Fruit fly (Drosophila melanogaster) whole organism, embryonic: ENCODE data around the gene CG34325.
A peak's percentile ranks its signal among the peaks of the same experiment; 100 is the strongest.

Experiments
- Antp ChIP-seq: fragments of 200-800 bp; sonication (Bioruptor generic); optimal IDR thresholded peaks from 3 replicates; lab custom pipeline; 2016; ENCODE audit warnings: missing biosample characterization, missing genetic modification characterization
- CG12659 ChIP-seq: fragments of 200-800 bp; sonication (Bioruptor generic); optimal IDR thresholded peaks from 3 replicates; lab custom pipeline; 2017; ENCODE audit warnings: mild to moderate bottlenecking, missing biosample characterization, missing genetic modification reagents, missing genetic modification characterization
- CG12769 ChIP-seq: fragments of 200-800 bp; sonication (Bioruptor generic); optimal IDR thresholded peaks from 2 replicates; lab custom pipeline; 2019; ENCODE audit warnings: missing biosample characterization, mild to moderate bottlenecking, missing genetic modification characterization, moderate library complexity
- CG13894 ChIP-seq: fragments of 200-800 bp; sonication (Bioruptor generic); optimal IDR thresholded peaks from 3 replicates; lab custom pipeline; 2018; ENCODE audit warnings: missing biosample characterization, mild to moderate bottlenecking, missing genetic modification characterization, moderate library complexity
- CG14014 ChIP-seq: fragments of 200-800 bp; sonication (Bioruptor generic); IDR thresholded peaks from 2 replicates; pipeline ENCODE4 v1.3.6; 2022; ENCODE audit warnings: missing biosample characterization, missing genetic modification characterization
- CG14050 ChIP-seq: fragments of 200-800 bp; sonication (Bioruptor generic); IDR thresholded peaks from 3 replicates; pipeline ENCODE4 v1.3.6; 2022; ENCODE audit warnings: missing biosample characterization, missing genetic modification characterization
- CG17328 ChIP-seq: fragments of 200-800 bp; sonication (Bioruptor generic); IDR thresholded peaks from 2 replicates; pipeline ENCODE4 v1.3.6; 2022; ENCODE audit warnings: missing biosample characterization, missing genetic modification characterization
- CG18599 ChIP-seq: fragments of 200-800 bp; sonication (Bioruptor generic); optimal IDR thresholded peaks from 3 replicates; lab custom pipeline; 2017; ENCODE audit warnings: missing biosample characterization, missing genetic modification characterization, mild to moderate bottlenecking, moderate library complexity, missing genetic modification reagents
- CG3065 ChIP-seq: fragments of 200-800 bp; sonication (Bioruptor generic); optimal IDR thresholded peaks from 2 replicates; lab custom pipeline; 2016; ENCODE audit warnings: missing biosample characterization, missing genetic modification characterization
- CG31365 ChIP-seq: fragments of 200-800 bp; sonication (Bioruptor generic); optimal IDR thresholded peaks from 2 replicates; lab custom pipeline; 2018; ENCODE audit warnings: missing biosample characterization, mild to moderate bottlenecking, missing genetic modification characterization
- CG34376 ChIP-seq: fragments of 200-800 bp; sonication (Bioruptor generic); optimal IDR thresholded peaks from 2 replicates; lab custom pipeline; 2018; ENCODE audit warnings: missing biosample characterization, mild to moderate bottlenecking, missing genetic modification characterization
- CG7271 ChIP-seq: fragments of 200-800 bp; sonication (Bioruptor generic); optimal IDR thresholded peaks from 2 replicates; lab custom pipeline; 2018; ENCODE audit warnings: missing biosample characterization, mild to moderate bottlenecking, missing genetic modification characterization, moderate library complexity
- CG8089 ChIP-seq: fragments of 200-800 bp; sonication (Bioruptor generic); optimal IDR thresholded peaks from 3 replicates; lab custom pipeline; 2016; ENCODE audit warnings: missing biosample characterization, missing genetic modification characterization
- CG8388 ChIP-seq: fragments of 200-800 bp; sonication (Bioruptor generic); optimal IDR thresholded peaks from 2 replicates; lab custom pipeline; 2019; ENCODE audit warnings: missing biosample characterization, mild to moderate bottlenecking, missing genetic modification characterization, moderate library complexity
- CG8944 ChIP-seq: fragments of 200-800 bp; sonication (Bioruptor generic); optimal IDR thresholded peaks from 3 replicates; lab custom pipeline; 2016; ENCODE audit warnings: missing biosample characterization, missing genetic modification characterization
- CG9609 ChIP-seq: fragments of 200-800 bp; sonication (Bioruptor generic); optimal IDR thresholded peaks from 3 replicates; lab custom pipeline; 2016; ENCODE audit warnings: missing biosample characterization, missing genetic modification characterization
- CG9797 ChIP-seq: fragments of 200-800 bp; sonication (Bioruptor generic); optimal IDR thresholded peaks from 3 replicates; lab custom pipeline; 2018; ENCODE audit warnings: missing biosample characterization, mild to moderate bottlenecking, missing genetic modification characterization
- CG9817 ChIP-seq: fragments of 200-800 bp; sonication (Bioruptor generic); optimal IDR thresholded peaks from 2 replicates; lab custom pipeline; 2018; ENCODE audit warnings: missing biosample characterization, mild to moderate bottlenecking, missing genetic modification characterization, moderate library complexity
- CG9876 ChIP-seq: fragments of 200-800 bp; sonication (Bioruptor generic); optimal IDR thresholded peaks from 2 replicates; lab custom pipeline; 2016; ENCODE audit warnings: missing biosample characterization, missing genetic modification characterization
- CTCF ChIP-seq: fragments of 200-800 bp; sonication (Bioruptor generic); optimal IDR thresholded peaks from 2 replicates; lab custom pipeline; 2017; ENCODE audit warnings: missing biosample characterization, mild to moderate bottlenecking, missing genetic modification characterization, moderate library complexity
- Chrac-16 ChIP-seq: fragments of 200-800 bp; sonication (Bioruptor generic); optimal IDR thresholded peaks from 3 replicates; lab custom pipeline; 2016; ENCODE audit warnings: missing biosample characterization, missing genetic modification characterization
- CrebB ChIP-seq: fragments of 200-800 bp; sonication (Bioruptor generic); optimal IDR thresholded peaks from 3 replicates; lab custom pipeline; 2018; ENCODE audit warnings: missing biosample characterization, mild to moderate bottlenecking, missing genetic modification characterization
- D19A ChIP-seq: fragments of 200-800 bp; optimal IDR thresholded peaks from 3 replicates; lab custom pipeline; 2019; ENCODE audit warnings: missing biosample characterization, mild to moderate bottlenecking, missing genetic modification characterization, moderate library complexity
- Fer1 ChIP-seq: fragments of 200-800 bp; sonication (Bioruptor generic); optimal IDR thresholded peaks from 2 replicates; lab custom pipeline; 2017; ENCODE audit warnings: missing biosample characterization, mild to moderate bottlenecking, missing genetic modification characterization
- HLHmδ ChIP-seq: fragments of 200-800 bp; sonication (Bioruptor generic); optimal IDR thresholded peaks from 2 replicates; lab custom pipeline; 2018; ENCODE audit warnings: missing biosample characterization, mild to moderate bottlenecking, missing genetic modification characterization, moderate library complexity
- Hr78 ChIP-seq, 2 experiments: fragments of 200-800 bp in 1 of 2; fragments of >200 bp in 1 of 2; sonication (Bioruptor generic) in 1 of 2; optimal IDR thresholded peaks; 2 replicates each; lab custom pipeline; 2017 to 2019; ENCODE audit warnings: missing biosample characterization in 2 of 2, missing genetic modification characterization in 2 of 2, mild to moderate bottlenecking in 1 of 2, moderate library complexity in 1 of 2
- Kr ChIP-seq: fragments of 200-800 bp; sonication (Bioruptor generic); optimal IDR thresholded peaks from 2 replicates; lab custom pipeline; 2017; ENCODE audit warnings: missing biosample characterization, mild to moderate bottlenecking, missing genetic modification characterization
- Nf-YB ChIP-seq: fragments of 200-800 bp; sonication (Bioruptor generic); optimal IDR thresholded peaks from 3 replicates; lab custom pipeline; 2019; ENCODE audit warnings: missing biosample characterization, mild to moderate bottlenecking, missing genetic modification characterization, moderate library complexity
- Pdp1 ChIP-seq, 2 experiments: fragments of 200-800 bp; sonication (Bioruptor generic); optimal IDR thresholded peaks; 3 replicates each; lab custom pipeline; 2016; ENCODE audit warnings: missing biosample characterization in 2 of 2, missing genetic modification characterization in 2 of 2, mild to moderate bottlenecking in 1 of 2, moderate library complexity in 1 of 2
- Spps ChIP-seq: fragments of 200-800 bp; sonication (Bioruptor generic); optimal IDR thresholded peaks from 2 replicates; lab custom pipeline; 2018; ENCODE audit warnings: missing biosample characterization, mild to moderate bottlenecking, missing genetic modification characterization
- Taf1 ChIP-seq: fragments of 200-800 bp; sonication (Bioruptor generic); IDR thresholded peaks from 2 replicates; pipeline ENCODE4 v1.3.6; 2022; ENCODE audit warnings: missing biosample characterization, missing genetic modification characterization
- ac ChIP-seq: fragments of 200-800 bp; sonication (Bioruptor generic); optimal IDR thresholded peaks from 3 replicates; lab custom pipeline; 2017; ENCODE audit warnings: missing biosample characterization, mild to moderate bottlenecking, missing genetic modification characterization
- bcd ChIP-seq: fragments of 200-800 bp; sonication (Bioruptor generic); optimal IDR thresholded peaks from 2 replicates; lab custom pipeline; 2017; ENCODE audit warnings: missing biosample characterization, mild to moderate bottlenecking, missing genetic modification characterization
- bsh ChIP-seq, 2 experiments: fragments of 200-800 bp; sonication (Bioruptor generic); optimal IDR thresholded peaks; 2 replicates each; lab custom pipeline; 2017 to 2018; ENCODE audit warnings: mild to moderate bottlenecking in 2 of 2, missing biosample characterization in 2 of 2, missing genetic modification characterization in 2 of 2, moderate library complexity in 1 of 2
- cg ChIP-seq: fragments of 200-800 bp; sonication (Bioruptor generic); optimal IDR thresholded peaks from 3 replicates; lab custom pipeline; 2019; ENCODE audit warnings: missing biosample characterization, mild to moderate bottlenecking, missing genetic modification characterization, moderate library complexity
- ci ChIP-seq: fragments of 200-800 bp; sonication (Bioruptor generic); IDR thresholded peaks from 3 replicates; pipeline ENCODE4 v1.3.6; 2022; ENCODE audit warnings: missing biosample characterization, missing genetic modification characterization
- exex ChIP-seq: fragments of 200-800 bp; sonication (Bioruptor generic); optimal IDR thresholded peaks from 4 replicates; lab custom pipeline; 2018; ENCODE audit warnings: missing biosample characterization, mild to moderate bottlenecking, missing genetic modification characterization, moderate library complexity
- grau ChIP-seq: fragments of 200-800 bp; optimal IDR thresholded peaks from 3 replicates; lab custom pipeline; 2019; ENCODE audit warnings: missing biosample characterization, mild to moderate bottlenecking, missing genetic modification characterization, moderate library complexity
- grn ChIP-seq: fragments of 200-800 bp; sonication (Bioruptor generic); optimal IDR thresholded peaks from 3 replicates; lab custom pipeline; 2017; ENCODE audit warnings: missing biosample characterization, missing genetic modification characterization
- gsb-n ChIP-seq: fragments of 200-800 bp; sonication (Bioruptor generic); optimal IDR thresholded peaks from 3 replicates; lab custom pipeline; 2018; ENCODE audit warnings: missing biosample characterization, mild to moderate bottlenecking, missing genetic modification characterization
- hb ChIP-seq: fragments of 200-800 bp; sonication (Bioruptor generic); IDR thresholded peaks from 3 replicates; pipeline ENCODE4 v1.3.6; 2022; ENCODE audit warnings: missing biosample characterization, missing genetic modification characterization; ENCODE audit not compliant: partially characterized antibody
- hbn ChIP-seq: fragments of 200-800 bp; sonication (Bioruptor generic); IDR thresholded peaks from 2 replicates; pipeline ENCODE4 v1.3.6; 2022; ENCODE audit warnings: missing biosample characterization, missing genetic modification characterization; ENCODE audit not compliant: partially characterized antibody
- inv ChIP-seq: fragments of 200-800 bp; sonication (Bioruptor generic); IDR thresholded peaks from 2 replicates; pipeline ENCODE4 v1.3.6; 2022; ENCODE audit warnings: missing biosample characterization, missing genetic modification characterization; ENCODE audit not compliant: partially characterized antibody
- kah ChIP-seq: fragments of 200-800 bp; sonication (Bioruptor generic); optimal IDR thresholded peaks from 2 replicates; lab custom pipeline; 2018; ENCODE audit warnings: missing biosample characterization, mild to moderate bottlenecking, missing genetic modification characterization
- mirr ChIP-seq: fragments of 200-800 bp; sonication (Bioruptor generic); optimal IDR thresholded peaks from 3 replicates; lab custom pipeline; 2018; ENCODE audit warnings: missing biosample characterization, mild to moderate bottlenecking, missing genetic modification characterization
- ranshi ChIP-seq: fragments of 200-800 bp; sonication (Bioruptor generic); IDR thresholded peaks from 2 replicates; pipeline ENCODE4 v1.3.6; 2022; ENCODE audit warnings: missing biosample characterization, missing genetic modification characterization
- sd ChIP-seq: fragments of 200-800 bp; sonication (Bioruptor generic); optimal IDR thresholded peaks from 3 replicates; lab custom pipeline; 2018; ENCODE audit warnings: missing biosample characterization, mild to moderate bottlenecking, missing genetic modification characterization, moderate library complexity
- sim ChIP-seq: fragments of 200-800 bp; sonication (Bioruptor generic); IDR thresholded peaks from 2 replicates; pipeline ENCODE4 v1.3.6; 2022; ENCODE audit warnings: missing biosample characterization, missing genetic modification characterization
- sug ChIP-seq: fragments of 200-800 bp; optimal IDR thresholded peaks from 2 replicates; lab custom pipeline; 2019; ENCODE audit warnings: missing biosample characterization, mild to moderate bottlenecking, missing genetic modification characterization, moderate library complexity
- tin ChIP-seq: fragments of 200-800 bp; sonication (Bioruptor generic); optimal IDR thresholded peaks from 3 replicates; lab custom pipeline; 2016; ENCODE audit warnings: missing biosample characterization, missing genetic modification characterization
- tna ChIP-seq: fragments of 200-800 bp; sonication (Bioruptor generic); IDR thresholded peaks from 2 replicates; pipeline ENCODE4 v1.3.6; 2022; ENCODE audit warnings: missing biosample characterization, missing genetic modification characterization; ENCODE audit not compliant: partially characterized antibody
- toy ChIP-seq: fragments of 200-800 bp; sonication (Bioruptor generic); IDR thresholded peaks from 2 replicates; pipeline ENCODE4 v1.3.6; 2022; ENCODE audit warnings: missing biosample characterization, missing genetic modification characterization
- yki ChIP-seq: fragments of >200 bp; optimal IDR thresholded peaks from 3 replicates; lab custom pipeline; 2018

Gene CG34325

DNA sequence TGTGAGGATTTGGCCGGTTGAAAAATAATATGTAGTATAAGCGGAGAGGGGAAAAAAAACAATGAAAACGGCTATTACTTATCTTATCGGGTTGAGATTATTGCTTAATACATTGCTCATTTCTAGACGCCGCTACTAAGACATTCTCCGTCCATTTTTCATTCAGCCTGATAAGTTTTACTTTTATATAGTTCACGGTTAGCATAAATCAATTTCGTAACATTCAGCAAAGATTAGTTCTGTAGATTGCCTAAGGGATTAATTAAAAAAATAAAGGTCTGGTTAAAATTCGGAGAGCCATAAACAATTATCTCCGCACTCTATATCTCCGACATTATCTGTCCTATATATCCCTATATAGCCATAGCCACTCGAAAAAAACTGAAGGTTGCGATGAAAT is 26.3 kb upstream of the CG34325 start:
- TF ChIP-seq CG12659 (GFP tag; lab: Kevin White, UChicago) = no peak
- no peak for TF ChIP-seq Spps (tag; lab: Kevin White, UChicago)
- no peak for TF ChIP-seq bcd (GFP tag; lab: Kevin White, UChicago)
- no peak for TF ChIP-seq Chrac-16 (GFP tag; lab: Kevin White, UChicago)
- no peak for TF ChIP-seq CG8089 (GFP tag; lab: Kevin White, UChicago)
- no peak for TF ChIP-seq HLHmδ (GFP tag; lab: Kevin White, UChicago)
- TF ChIP-seq CG14050 (GFP tag; lab: Robert Waterston, UW) = no peak
- no peak for TF ChIP-seq gsb-n (tag; lab: Kevin White, UChicago)
- TF ChIP-seq Hr78 (GFP tag; optimal IDR thresholded peaks at IDR 0.05; lab: Kevin White, UChicago) = no peak
- no peak for TF ChIP-seq kah (GFP tag; lab: Kevin White, UChicago)
- TF ChIP-seq toy = no peak
- no peak for TF ChIP-seq CG31365
- TF ChIP-seq bsh (GFP tag; optimal IDR thresholded peaks at IDR 0.05; lab: Kevin White, UChicago) = no peak
- no peak for TF ChIP-seq yki
- TF ChIP-seq CG18599 (GFP tag; lab: Kevin White, UChicago) = peak; percentile 3
- no peak for TF ChIP-seq CG12769 (tag; lab: Kevin White, UChicago)
- no peak for TF ChIP-seq hbn (GFP tag; lab: Robert Waterston, UW)
- TF ChIP-seq grau (tag; lab: Kevin White, UChicago) = no peak
- TF ChIP-seq CG9609 (GFP tag; lab: Kevin White, UChicago) = no peak
- TF ChIP-seq CG17328 (GFP tag; lab: Robert Waterston, UW) = no peak
- no peak for TF ChIP-seq tna (GFP tag; lab: Robert Waterston, UW)
- no peak for TF ChIP-seq Antp (GFP tag; lab: Kevin White, UChicago)
- no peak for TF ChIP-seq ci
- no peak for TF ChIP-seq ranshi (GFP tag; lab: Robert Waterston, UW)
- peak; percentile 82 for TF ChIP-seq CG34376 (GFP tag; lab: Kevin White, UChicago)
- TF ChIP-seq Kr = no peak
- TF ChIP-seq Taf1 (GFP tag; lab: Robert Waterston, UW) = no peak
- no peak for TF ChIP-seq CG8944 (GFP tag; lab: Kevin White, UChicago)
- TF ChIP-seq mirr (GFP tag; lab: Kevin White, UChicago) = peak; percentile 61
- TF ChIP-seq CG14014 = no peak
- no peak for TF ChIP-seq inv (GFP tag; lab: Robert Waterston, UW)
- TF ChIP-seq Nf-YB = no peak
- peak; percentile 92 for TF ChIP-seq exex (tag; lab: Kevin White, UChicago)
- no peak for TF ChIP-seq D19A (tag; lab: Kevin White, UChicago)
- peak; percentile 8 for TF ChIP-seq CG13894
- TF ChIP-seq Pdp1 (GFP tag; optimal IDR thresholded peaks at IDR 0.05; lab: Kevin White, UChicago) = peak in 1 of 2 experiments; percentile 29
- peak; percentile 77 for TF ChIP-seq grn
- peak; percentile 58 for TF ChIP-seq sd
- TF ChIP-seq ac (GFP tag; lab: Kevin White, UChicago) = no peak
- TF ChIP-seq Fer1 (GFP tag; lab: Kevin White, UChicago) = no peak
- TF ChIP-seq sug (tag; lab: Kevin White, UChicago) = peak; percentile 66
- TF ChIP-seq, all 482 proteins: peak for 9

DNA sequence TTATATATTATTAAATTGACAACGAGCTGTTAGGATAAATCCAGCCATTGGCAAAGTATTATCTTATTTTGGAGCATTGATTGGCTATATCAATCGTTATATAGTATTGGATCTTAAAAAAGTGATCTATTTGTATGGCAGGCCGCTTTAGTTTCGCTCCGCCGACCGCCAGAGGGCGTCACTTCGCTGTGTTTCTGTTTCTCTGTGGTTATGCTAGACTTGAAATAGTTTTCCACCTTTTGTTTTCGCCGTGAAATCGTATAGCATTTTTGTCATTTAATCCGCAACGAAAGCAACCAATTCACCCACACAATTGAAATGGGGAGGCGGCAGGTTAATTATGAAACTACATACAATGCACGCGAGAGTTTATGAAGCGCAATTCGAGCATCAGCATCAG is 25.6 kb upstream of the CG34325 start:
- TF ChIP-seq CTCF (GFP tag; lab: Kevin White, UChicago) (peak; percentile 90), sim (GFP tag; lab: Robert Waterston, UW) (no peak), ci (peak; percentile 64; the same call in 1 of the 3 replicates), cg (GFP tag; lab: Kevin White, UChicago) (no peak), tin (GFP tag; lab: Kevin White, UChicago) (no peak), CrebB (tag; lab: Kevin White, UChicago) (no peak), CG9817 (tag; lab: Kevin White, UChicago) (no peak), D19A (tag; lab: Kevin White, UChicago) (no peak), CG9797 (no peak), hb (GFP tag; lab: Robert Waterston, UW) (no peak), CG9876 (GFP tag; lab: Kevin White, UChicago) (no peak), CG3065 (no peak), CG7271 (tag; lab: Kevin White, UChicago) (no peak), CG8388 (no peak)
